Fruit fly (Drosophila melanogaster): ENCODE data around the gene CG4467.

- TF ChIP-seq psq (optimal IDR thresholded peaks at IDR 0.05) (no peak), CG8478 (optimal IDR thresholded peaks at IDR 0.05) (no peak), usp (GFP tag; optimal IDR thresholded peaks at IDR 0.05) (no peak)
Observed at dm6 chr3R:23181714-23182337, 66.9 kb downstream of the CG4467 start.
